Worm (Caenorhabditis elegans) whole organism, early embryonic: ENCODE results near the gene T06E6.15.
A peak's percentile ranks its signal among the peaks of the same experiment; 100 is the strongest.

ENCODE experiments used
- B0310.2 ChIP-seq: sonication (generic microtip); optimal IDR thresholded peaks from 2 replicates; lab custom pipeline; 2016; ENCODE audit warnings: mild to moderate bottlenecking, missing genetic modification characterization, missing compliant biosample characterization
- F13C5.2 ChIP-seq: sonication (generic microtip); optimal IDR thresholded peaks from 2 replicates; lab custom pipeline; 2017; ENCODE audit warnings: mild to moderate bottlenecking, missing genetic modification characterization, inconsistent platforms, missing compliant biosample characterization
- aly-1 ChIP-seq: sonication (generic microtip); optimal IDR thresholded peaks from 2 replicates; lab custom pipeline; 2016; ENCODE audit warnings: missing genetic modification characterization, missing compliant biosample characterization
- ama-1 ChIP-seq: fragments of 150-350 bp; optimal IDR thresholded peaks from 2 replicates; lab custom pipeline; 2014
- ceh-13 ChIP-seq: fragments of 200-800 bp; sonication (Bioruptor generic); optimal IDR thresholded peaks from 2 replicates; lab custom pipeline; 2018; ENCODE audit warnings: mild to moderate bottlenecking, missing genetic modification characterization, missing compliant biosample characterization
- ceh-36 ChIP-seq: sonication (generic microtip); optimal IDR thresholded peaks from 2 replicates; lab custom pipeline; 2016; ENCODE audit warnings: missing genetic modification characterization, inconsistent platforms, missing compliant biosample characterization
- ets-7 ChIP-seq: sonication (generic microtip); optimal IDR thresholded peaks from 2 replicates; lab custom pipeline; 2016; ENCODE audit warnings: missing genotype, missing genetic modification characterization, missing compliant biosample characterization
- flt-1 ChIP-seq: fragments of 200-800 bp; sonication (Bioruptor generic); IDR thresholded peaks from 2 replicates; pipeline ENCODE4 v1.3.6; 2022; ENCODE audit warnings: missing genetic modification characterization, missing compliant biosample characterization
- hmbx-1 ChIP-seq: sonication (generic microtip); optimal IDR thresholded peaks from 2 replicates; lab custom pipeline; 2016; ENCODE audit warnings: mild to moderate bottlenecking, missing genetic modification characterization, missing compliant biosample characterization
- hmg-4 ChIP-seq: fragments of 200-800 bp; sonication (Bioruptor generic); optimal IDR thresholded peaks from 2 replicates; lab custom pipeline; 2018; ENCODE audit warnings: mild to moderate bottlenecking, missing genetic modification characterization, missing compliant biosample characterization
- hnd-1 ChIP-seq: sonication (generic microtip); optimal IDR thresholded peaks from 2 replicates; lab custom pipeline; 2016; ENCODE audit warnings: missing genetic modification characterization, missing compliant biosample characterization
- pes-1 ChIP-seq: fragments of 200-800 bp; sonication (Bioruptor generic); IDR thresholded peaks from 2 replicates; pipeline ENCODE4 v1.3.6; 2022; ENCODE audit warnings: missing genetic modification reagents, missing genetic modification characterization, missing compliant biosample characterization
- scrt-1 ChIP-seq: fragments of 200-800 bp; sonication (Bioruptor generic); IDR thresholded peaks from 2 replicates; pipeline ENCODE4 v1.3.6; 2022; ENCODE audit warnings: missing genetic modification characterization, missing compliant biosample characterization
- sea-1 ChIP-seq: fragments of 200-800 bp; sonication (Bioruptor generic); conservative IDR thresholded peaks from 2 replicates; pipeline ENCODE4 v1.3.6; 2022; ENCODE audit warnings: missing genetic modification characterization, missing compliant biosample characterization
- tbx-11 ChIP-seq: fragments of 200-800 bp; sonication (Bioruptor generic); IDR thresholded peaks from 2 replicates; pipeline ENCODE4 v1.3.6; 2022; ENCODE audit warnings: missing genetic modification characterization, missing compliant biosample characterization
- tbx-37 ChIP-seq: fragments of 200-800 bp; sonication (Bioruptor generic); conservative IDR thresholded peaks from 2 replicates; pipeline ENCODE4 v1.3.6; 2022; ENCODE audit warnings: missing genetic modification reagents, missing genetic modification characterization, missing compliant biosample characterization
- tra-4 ChIP-seq: sonication (generic microtip); optimal IDR thresholded peaks from 2 replicates; lab custom pipeline; 2017; ENCODE audit warnings: missing genetic modification characterization, missing compliant biosample characterization

The T06E6.15 gene

DNA sequence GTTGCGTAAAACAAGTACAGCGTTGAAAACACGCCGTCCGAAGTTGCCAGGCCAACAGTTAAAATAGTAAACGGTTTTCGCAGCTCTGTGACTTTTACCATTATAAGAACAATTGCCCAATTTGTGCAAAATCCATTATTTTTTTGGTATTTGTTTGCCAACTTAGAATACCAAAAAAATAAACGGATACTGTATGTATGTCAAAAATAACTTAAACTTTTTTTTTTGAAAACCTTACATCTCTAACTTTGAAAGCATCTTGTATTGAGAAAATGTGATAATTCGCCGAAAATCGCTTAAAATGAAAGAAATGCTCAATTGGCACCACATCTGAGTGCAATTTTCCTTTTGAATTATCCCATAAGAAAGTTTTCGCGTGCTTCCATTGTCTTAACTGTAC, 863 bp downstream of the T06E6.15 start, which contains the start of gene fbxa-199:
fbxa-199 (minus strand) TSS at position 101 of the 400 bp plus-strand sequence.
- no peak for TF ChIP-seq tra-4 (tag; lab: Kevin White, UChicago)
- TF ChIP-seq ceh-36 (tag; lab: Kevin White, UChicago): no peak
- no peak for TF ChIP-seq aly-1
- no peak for TF ChIP-seq tbx-37 (GFP tag; lab: Robert Waterston, UW)
- TF ChIP-seq hmbx-1: no peak
- TF ChIP-seq hnd-1 (tag; lab: Kevin White, UChicago): no peak
- no peak for TF ChIP-seq ama-1 (lab: Kevin White, UChicago)
- no peak for TF ChIP-seq flt-1 (GFP tag; lab: Robert Waterston, UW)
- no peak for TF ChIP-seq ets-7
- no peak for TF ChIP-seq F13C5.2
- no peak for TF ChIP-seq tbx-11 (GFP tag; lab: Robert Waterston, UW)

- TF ChIP-seq hmg-4 (GFP tag; lab: Kevin White, UChicago) (no peak), ceh-13 (GFP tag; lab: Kevin White, UChicago) (no peak)
These were observed 2.5 kb downstream of the T06E6.15 start for ce11 chrV:15397139-15397538.

DNA sequence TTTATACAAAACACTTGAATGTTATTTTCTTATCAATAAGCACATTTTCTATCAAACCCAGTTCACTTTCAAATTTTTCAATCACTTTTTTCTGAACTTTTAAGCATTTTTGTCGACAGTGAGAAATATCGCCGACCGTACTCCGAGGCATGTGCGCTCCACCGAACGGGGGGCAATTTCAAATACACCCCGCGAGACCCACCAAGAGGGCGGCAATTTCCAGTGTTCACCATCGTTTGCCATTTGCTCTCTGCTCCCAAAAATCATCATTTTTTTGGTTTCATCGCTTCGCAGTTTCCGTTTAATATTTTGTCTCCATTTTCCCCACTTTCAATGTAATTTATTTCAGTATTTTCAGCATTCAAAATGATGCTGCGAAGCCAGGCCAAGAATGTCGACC, 4.2 kb downstream of the T06E6.15 start, which contains the start of gene cyb-3:
cyb-3 (plus strand) TSS at position 350 of the 400 bp plus-strand sequence.
- no peak for TF ChIP-seq ets-7
- no peak for TF ChIP-seq B0310.2 (tag; lab: Kevin White, UChicago)
- TF ChIP-seq ceh-13 (GFP tag; lab: Kevin White, UChicago): no peak
- TF ChIP-seq pes-1: 0 out of 2 replicates have a peak, but pooled peaks have one; percentile 37
- TF ChIP-seq tbx-37 (GFP tag; lab: Robert Waterston, UW): no peak
- no peak for TF ChIP-seq tbx-11 (GFP tag; lab: Robert Waterston, UW)

- TF ChIP-seq sea-1 (GFP tag; lab: Robert Waterston, UW) (no peak), hmbx-1 (no peak), hnd-1 (tag; lab: Kevin White, UChicago) (no peak), tra-4 (tag; lab: Kevin White, UChicago) (no peak), B0310.2 (tag; lab: Kevin White, UChicago) (no peak), ama-1 (lab: Kevin White, UChicago) (no peak), tbx-37 (GFP tag; lab: Robert Waterston, UW) (no peak)
These were observed 4.7 kb downstream of the T06E6.15 start, which contains the start of gene T06E6.1 for ce11 chrV:15394906-15395305. Gene T06E6.1 (minus strand): TSS chrV:15394961.

DNA sequence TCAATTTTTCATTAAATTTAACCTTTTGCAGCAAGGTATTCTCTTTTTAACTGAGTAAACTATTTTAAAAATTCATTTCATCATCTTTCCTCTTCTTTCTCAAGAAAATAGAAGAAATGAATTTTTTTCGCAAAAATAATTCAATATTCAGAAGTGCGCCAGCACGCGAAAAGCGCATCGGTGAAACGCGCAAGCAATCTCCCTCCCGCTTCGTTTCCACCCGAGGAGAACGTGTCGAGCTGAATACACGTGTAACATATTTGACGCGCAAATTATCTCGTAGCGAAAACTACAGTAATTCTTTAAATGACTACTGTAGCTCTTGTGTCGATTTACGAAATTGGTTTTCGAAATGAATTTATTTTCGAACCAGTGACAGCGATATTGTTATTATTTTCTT, 7.5 kb downstream of the T06E6.15 start:
- no peak for TF ChIP-seq ceh-13 (GFP tag; lab: Kevin White, UChicago)

DNA sequence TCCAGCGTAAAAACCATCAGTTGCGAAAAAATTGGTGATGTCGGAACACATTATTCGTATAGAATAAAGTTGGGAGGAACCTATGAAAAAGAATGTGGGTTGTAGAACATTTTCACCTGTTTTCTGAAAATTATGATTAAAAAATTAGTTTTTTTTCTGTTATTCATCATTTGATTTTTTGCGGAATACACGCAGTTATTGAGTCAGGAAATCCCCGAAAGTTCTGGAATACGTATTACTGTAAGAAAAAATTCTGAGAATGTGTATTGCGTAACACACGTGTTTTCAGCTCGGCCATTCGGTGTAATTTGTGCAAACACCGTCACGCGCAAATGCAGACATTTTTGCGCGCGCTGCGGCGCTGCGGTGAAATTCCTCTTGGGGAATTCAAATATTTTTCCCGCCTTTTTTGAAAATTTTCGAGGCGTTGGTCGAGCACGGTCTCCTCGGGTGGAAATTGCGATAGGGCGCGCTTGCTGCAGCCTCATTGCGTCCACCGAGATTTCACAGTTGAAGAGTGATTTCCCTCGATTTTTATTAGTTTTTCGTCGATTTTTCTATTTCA, 10.7 kb downstream of the T06E6.15 start, which contains the start of gene srh-170:
srh-170 (minus strand) TSS at position 51 of the 565 bp plus-strand sequence.
- TF ChIP-seq scrt-1 (GFP tag; lab: Robert Waterston, UW) (0 out of 2 replicates have a peak, but pooled peaks have one; percentile 29), ceh-36 (tag; lab: Kevin White, UChicago) (no peak), pes-1 (peak; percentile 15; the same call in 1 of the 2 replicates)

- TF ChIP-seq hmbx-1: no peak
- no peak for TF ChIP-seq B0310.2 (tag; lab: Kevin White, UChicago)
- TF ChIP-seq tbx-11 (GFP tag; lab: Robert Waterston, UW): no peak
- TF ChIP-seq tra-4 (tag; lab: Kevin White, UChicago): no peak
- TF ChIP-seq ceh-13 (GFP tag; lab: Kevin White, UChicago): no peak
- TF ChIP-seq ama-1 (lab: Kevin White, UChicago): no peak
- TF ChIP-seq hmg-4 (GFP tag; lab: Kevin White, UChicago): no peak
- no peak for TF ChIP-seq aly-1
These were observed 14.9 kb downstream of the T06E6.15 start, which contains the start of gene str-102 for ce11 chrV:15384733-15385132. Gene str-102 (plus strand): TSS chrV:15385033.

DNA sequence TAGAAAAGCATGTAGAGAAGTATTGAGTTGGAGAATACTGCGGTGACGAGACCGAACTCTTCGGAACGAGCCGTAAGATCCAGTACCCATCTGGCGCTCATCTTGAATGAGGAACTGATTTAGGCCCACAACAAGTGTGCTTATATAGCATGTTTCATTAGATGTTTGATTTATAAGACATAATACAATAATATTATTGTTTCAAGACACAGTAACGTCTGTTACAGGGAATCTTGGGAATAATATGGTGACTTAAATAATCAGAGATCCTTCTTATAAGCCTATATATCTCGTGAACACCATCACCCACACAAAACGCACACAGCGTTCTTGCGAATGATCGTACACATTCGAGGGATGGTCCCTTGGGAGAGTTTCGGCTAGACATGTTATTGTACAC, 15.9 kb downstream of the T06E6.15 start, which contains the start of gene str-88:
str-88 (minus strand) TSS at position 101 of the 400 bp plus-strand sequence.
- TF ChIP-seq hmg-4 (GFP tag; lab: Kevin White, UChicago) (no peak), ceh-13 (GFP tag; lab: Kevin White, UChicago) (no peak), ama-1 (lab: Kevin White, UChicago) (no peak), tbx-37 (GFP tag; lab: Robert Waterston, UW) (no peak)

ce11 chrV:15380857-15381256, 18.7 kb downstream of the T06E6.15 start, which contains the start of gene dhs-23:
Gene dhs-23 (plus strand): TSS chrV:15381219.
- no peak for TF ChIP-seq scrt-1 (GFP tag; lab: Robert Waterston, UW)
- TF ChIP-seq B0310.2 (tag; lab: Kevin White, UChicago): no peak
- TF ChIP-seq F13C5.2: no peak
- no peak for TF ChIP-seq tra-4 (tag; lab: Kevin White, UChicago)
- TF ChIP-seq hmg-4 (GFP tag; lab: Kevin White, UChicago): no peak
- no peak for TF ChIP-seq pes-1
- TF ChIP-seq hmbx-1: no peak
- TF ChIP-seq aly-1: no peak
- TF ChIP-seq ceh-36 (tag; lab: Kevin White, UChicago): no peak
- no peak for TF ChIP-seq sea-1 (GFP tag; lab: Robert Waterston, UW)
- TF ChIP-seq tbx-11 (GFP tag; lab: Robert Waterston, UW): no peak
- no peak for TF ChIP-seq flt-1 (GFP tag; lab: Robert Waterston, UW)
- TF ChIP-seq ceh-13 (GFP tag; lab: Kevin White, UChicago): no peak
- TF ChIP-seq hnd-1 (tag; lab: Kevin White, UChicago): no peak
- TF ChIP-seq tbx-37 (GFP tag; lab: Robert Waterston, UW): no peak
- TF ChIP-seq ets-7: no peak
- no peak for TF ChIP-seq ama-1 (lab: Kevin White, UChicago)
